Fruit fly (Drosophila melanogaster) whole organism, embryonic: ENCODE measurements around the gene Usp30.

Experiments
- Ada2b ChIP-seq: fragments of 200-800 bp; sonication (Bioruptor generic); IDR thresholded peaks from 2 replicates; pipeline ENCODE4 v1.3.6; 2022; ENCODE audit warnings: missing biosample characterization, missing genetic modification characterization
- BtbVII ChIP-seq: fragments of 200-800 bp; sonication (Bioruptor generic); optimal IDR thresholded peaks from 3 replicates; lab custom pipeline; 2017; ENCODE audit warnings: missing biosample characterization, mild to moderate bottlenecking, missing genetic modification characterization
- CG10959 ChIP-seq: fragments of 200-800 bp; sonication (Bioruptor generic); IDR thresholded peaks from 2 replicates; pipeline ENCODE4 v1.3.6; 2022; ENCODE audit warnings: missing biosample characterization, missing genetic modification characterization
- CG10979 ChIP-seq: fragments of 200-800 bp; sonication (Bioruptor generic); optimal IDR thresholded peaks from 2 replicates; lab custom pipeline; 2018; ENCODE audit warnings: missing biosample characterization, mild to moderate bottlenecking, missing genetic modification characterization, moderate library complexity
- CG11093 ChIP-seq: fragments of 200-800 bp; sonication (Bioruptor generic); IDR thresholded peaks from 3 replicates; pipeline ENCODE4 v1.3.6; 2022; ENCODE audit warnings: missing biosample characterization, missing genetic modification characterization
- CG11247 ChIP-seq: fragments of 200-800 bp; sonication (Bioruptor generic); IDR thresholded peaks from 2 replicates; pipeline ENCODE4 v1.3.6; 2022; ENCODE audit warnings: missing biosample characterization, missing genetic modification characterization
- CG12659 ChIP-seq: fragments of 200-800 bp; sonication (Bioruptor generic); optimal IDR thresholded peaks from 3 replicates; lab custom pipeline; 2017; ENCODE audit warnings: mild to moderate bottlenecking, missing biosample characterization, missing genetic modification reagents, missing genetic modification characterization
- CG14014 ChIP-seq: fragments of 200-800 bp; sonication (Bioruptor generic); IDR thresholded peaks from 2 replicates; pipeline ENCODE4 v1.3.6; 2022; ENCODE audit warnings: missing biosample characterization, missing genetic modification characterization
- CG15073 ChIP-seq: fragments of 200-800 bp; sonication (Bioruptor generic); optimal IDR thresholded peaks from 2 replicates; lab custom pipeline; 2016; ENCODE audit warnings: missing biosample characterization, missing genetic modification characterization
- CG15514 ChIP-seq: fragments of 200-800 bp; sonication (Bioruptor generic); optimal IDR thresholded peaks from 3 replicates; lab custom pipeline; 2017; ENCODE audit warnings: missing biosample characterization, missing genetic modification characterization, mild to moderate bottlenecking, moderate library complexity, missing genetic modification reagents
- CG16779 ChIP-seq: fragments of 200-800 bp; sonication (Bioruptor generic); IDR thresholded peaks from 2 replicates; pipeline ENCODE4 v1.3.6; 2022; ENCODE audit warnings: missing biosample characterization, missing genetic modification characterization
- CG16813 ChIP-seq: fragments of 200-800 bp; sonication (Bioruptor generic); IDR thresholded peaks from 3 replicates; pipeline ENCODE4 v1.3.6; 2022; ENCODE audit warnings: missing biosample characterization, missing genetic modification characterization; ENCODE audit not compliant: partially characterized antibody
- CG17568 ChIP-seq: fragments of 200-800 bp; sonication (Bioruptor generic); optimal IDR thresholded peaks from 2 replicates; lab custom pipeline; 2018; ENCODE audit warnings: missing biosample characterization, mild to moderate bottlenecking, missing genetic modification characterization, moderate library complexity
- CG18599 ChIP-seq: fragments of 200-800 bp; sonication (Bioruptor generic); optimal IDR thresholded peaks from 3 replicates; lab custom pipeline; 2017; ENCODE audit warnings: missing biosample characterization, missing genetic modification characterization, mild to moderate bottlenecking, moderate library complexity, missing genetic modification reagents
- CG2120 ChIP-seq: fragments of 200-800 bp; sonication (Bioruptor generic); optimal IDR thresholded peaks from 3 replicates; lab custom pipeline; 2016; ENCODE audit warnings: missing biosample characterization, missing genetic modification characterization
- CG30403 ChIP-seq: fragments of 200-800 bp; sonication (Bioruptor generic); optimal IDR thresholded peaks from 3 replicates; lab custom pipeline; 2016; ENCODE audit warnings: missing biosample characterization, missing genetic modification characterization
- CG31441 ChIP-seq: fragments of 200-800 bp; sonication (Bioruptor generic); IDR thresholded peaks from 2 replicates; pipeline ENCODE4 v1.3.6; 2022; ENCODE audit warnings: missing biosample characterization, missing genetic modification characterization
- CG42726 ChIP-seq: fragments of 200-800 bp; sonication (Bioruptor generic); IDR thresholded peaks from 2 replicates; pipeline ENCODE4 v1.3.6; 2022; ENCODE audit warnings: missing biosample characterization, missing genetic modification characterization; ENCODE audit not compliant: partially characterized antibody
- CG4424 ChIP-seq: fragments of 200-800 bp; sonication (Bioruptor generic); optimal IDR thresholded peaks from 3 replicates; lab custom pipeline; 2016; ENCODE audit warnings: missing biosample characterization, missing genetic modification characterization
- CG7786 ChIP-seq: fragments of 200-800 bp; sonication (Bioruptor generic); optimal IDR thresholded peaks from 2 replicates; lab custom pipeline; 2016; ENCODE audit warnings: missing biosample characterization, missing genetic modification characterization
- CG8290 ChIP-seq, 3 experiments: fragments of 200-800 bp; sonication (Bioruptor generic); optimal IDR thresholded peaks; 2 replicates each; lab custom pipeline; 2016 to 2019; ENCODE audit warnings: missing biosample characterization in 3 of 3, missing genetic modification characterization in 3 of 3, mild to moderate bottlenecking in 2 of 3, moderate library complexity in 1 of 3
- CG9932 ChIP-seq: fragments of 200-800 bp; sonication (Bioruptor generic); IDR thresholded peaks from 2 replicates; pipeline ENCODE4 v1.3.6; 2022; ENCODE audit warnings: missing biosample characterization, missing genetic modification characterization
- Chrac-16 ChIP-seq: fragments of 200-800 bp; sonication (Bioruptor generic); optimal IDR thresholded peaks from 3 replicates; lab custom pipeline; 2016; ENCODE audit warnings: missing biosample characterization, missing genetic modification characterization
- CkIIα-i1 ChIP-seq: fragments of 200-800 bp; sonication (Bioruptor generic); IDR thresholded peaks from 2 replicates; pipeline ENCODE4 v1.3.6; 2022; ENCODE audit warnings: missing biosample characterization, missing genetic modification characterization
- Fer3 ChIP-seq: fragments of 200-800 bp; sonication (Bioruptor generic); optimal IDR thresholded peaks from 2 replicates; lab custom pipeline; 2018; ENCODE audit warnings: missing biosample characterization, mild to moderate bottlenecking, missing genetic modification characterization, moderate library complexity
- HLH3B ChIP-seq: fragments of 200-800 bp; sonication (Bioruptor generic); IDR thresholded peaks from 2 replicates; pipeline ENCODE4 v1.3.6; 2022; ENCODE audit warnings: missing biosample characterization, missing genetic modification characterization
- Med ChIP-seq: fragments of 200-800 bp; sonication (Bioruptor generic); peaks from one replicate; lab custom pipeline; 2016; ENCODE audit warnings: missing biosample characterization, missing genetic modification characterization, mild to moderate bottlenecking, inconsistent platforms, moderate library complexity
- Meics ChIP-seq: fragments of 200-800 bp; sonication (Bioruptor generic); optimal IDR thresholded peaks from 2 replicates; lab custom pipeline; 2017; ENCODE audit warnings: missing biosample characterization, mild to moderate bottlenecking, missing genetic modification characterization
- Optix ChIP-seq: fragments of 200-800 bp; sonication (Bioruptor generic); IDR thresholded peaks from 3 replicates; pipeline ENCODE4 v1.3.6; 2022; ENCODE audit warnings: missing biosample characterization, missing genetic modification characterization
- Xrp1 ChIP-seq: fragments of 200-800 bp; sonication (Bioruptor generic); IDR thresholded peaks from 2 replicates; pipeline ENCODE4 v1.3.6; 2022; ENCODE audit warnings: missing biosample characterization, missing genetic modification characterization
- bcd ChIP-seq: fragments of 200-800 bp; sonication (Bioruptor generic); optimal IDR thresholded peaks from 2 replicates; lab custom pipeline; 2017; ENCODE audit warnings: missing biosample characterization, mild to moderate bottlenecking, missing genetic modification characterization
- bsh ChIP-seq, 2 experiments: fragments of 200-800 bp; sonication (Bioruptor generic); optimal IDR thresholded peaks; 2 replicates each; lab custom pipeline; 2017 to 2018; ENCODE audit warnings: mild to moderate bottlenecking in 2 of 2, missing biosample characterization in 2 of 2, missing genetic modification characterization in 2 of 2, moderate library complexity in 1 of 2
- caup ChIP-seq: fragments of 200-800 bp; sonication (Bioruptor generic); optimal IDR thresholded peaks from 3 replicates; lab custom pipeline; 2017; ENCODE audit warnings: missing biosample characterization, mild to moderate bottlenecking, missing genetic modification characterization, moderate library complexity; ENCODE audit not compliant: severe bottlenecking
- dysf ChIP-seq: fragments of 200-800 bp; sonication (Bioruptor generic); IDR thresholded peaks from 3 replicates; pipeline ENCODE4 v1.3.6; 2022; ENCODE audit warnings: missing biosample characterization, missing genetic modification characterization
- emc ChIP-seq: fragments of 200-800 bp; sonication (Bioruptor generic); optimal IDR thresholded peaks from 2 replicates; lab custom pipeline; 2016; ENCODE audit warnings: missing biosample characterization, missing genetic modification characterization
- gem ChIP-seq: fragments of 200-800 bp; sonication (Bioruptor generic); optimal IDR thresholded peaks from 2 replicates; lab custom pipeline; 2019; ENCODE audit warnings: missing biosample characterization, mild to moderate bottlenecking, missing genetic modification characterization, moderate library complexity
- grau ChIP-seq: fragments of 200-800 bp; optimal IDR thresholded peaks from 3 replicates; lab custom pipeline; 2019; ENCODE audit warnings: missing biosample characterization, mild to moderate bottlenecking, missing genetic modification characterization, moderate library complexity
- hb ChIP-seq: fragments of 200-800 bp; sonication (Bioruptor generic); IDR thresholded peaks from 3 replicates; pipeline ENCODE4 v1.3.6; 2022; ENCODE audit warnings: missing biosample characterization, missing genetic modification characterization; ENCODE audit not compliant: partially characterized antibody
- ind ChIP-seq: fragments of 200-800 bp; sonication (Bioruptor generic); optimal IDR thresholded peaks from 3 replicates; lab custom pipeline; 2016; ENCODE audit warnings: missing biosample characterization, missing genetic modification characterization
- knrl ChIP-seq: fragments of 200-800 bp; sonication (Bioruptor generic); IDR thresholded peaks from 3 replicates; pipeline ENCODE4 v1.3.6; 2022; ENCODE audit warnings: missing biosample characterization, missing genetic modification characterization; ENCODE audit not compliant: partially characterized antibody
- lab ChIP-seq: fragments of 200-800 bp; sonication (Bioruptor generic); optimal IDR thresholded peaks from 3 replicates; lab custom pipeline; 2017; ENCODE audit warnings: missing biosample characterization, missing genetic modification characterization, mild to moderate bottlenecking, moderate library complexity, missing genetic modification reagents
- lilli ChIP-seq: fragments of 200-800 bp; sonication (Bioruptor generic); optimal IDR thresholded peaks from 3 replicates; lab custom pipeline; 2016; ENCODE audit warnings: missing biosample characterization, missing genetic modification characterization
- mam ChIP-seq: fragments of 200-800 bp; sonication (Bioruptor generic); optimal IDR thresholded peaks from 3 replicates; lab custom pipeline; 2016; ENCODE audit warnings: missing biosample characterization, missing genetic modification characterization
- row ChIP-seq: fragments of 200-800 bp; sonication (Bioruptor generic); IDR thresholded peaks from 3 replicates; pipeline ENCODE4 v1.3.6; 2022; ENCODE audit warnings: missing biosample characterization, missing genetic modification characterization
- schlank ChIP-seq: fragments of 200-800 bp; sonication (Bioruptor generic); optimal IDR thresholded peaks from 2 replicates; lab custom pipeline; 2018; ENCODE audit warnings: missing biosample characterization, mild to moderate bottlenecking, missing genetic modification characterization
- seq ChIP-seq: fragments of 200-800 bp; sonication (Bioruptor generic); IDR thresholded peaks from 2 replicates; pipeline ENCODE4 v1.3.6; 2022; ENCODE audit warnings: missing biosample characterization, missing genetic modification characterization
- sisA ChIP-seq: fragments of 200-800 bp; sonication (Bioruptor generic); IDR thresholded peaks from 2 replicates; pipeline ENCODE4 v1.3.6; 2022; ENCODE audit warnings: missing biosample characterization, missing genetic modification characterization
- tll ChIP-seq, 2 experiments: fragments of 200-800 bp in 1 of 2; fragments of >200 bp in 1 of 2; sonication (Bioruptor generic) in 1 of 2; optimal IDR thresholded peaks; 2 replicates each; lab custom pipeline; 2017 to 2019; ENCODE audit warnings: missing biosample characterization in 2 of 2, missing genetic modification characterization in 2 of 2, mild to moderate bottlenecking in 1 of 2, moderate library complexity in 1 of 2
- unpg ChIP-seq: fragments of 200-800 bp; sonication (Bioruptor generic); optimal IDR thresholded peaks from 3 replicates; lab custom pipeline; 2018; ENCODE audit warnings: missing biosample characterization, mild to moderate bottlenecking, missing genetic modification characterization, moderate library complexity

Usp30 gene

dm6 chrX:5923124-5923523 lies 43.5 kb upstream of the Usp30 start (continued):
- peak; percentile 53 for TF ChIP-seq mam (GFP tag; lab: Kevin White, UChicago)
- peak; percentile 35 for TF ChIP-seq unpg (GFP tag; lab: Kevin White, UChicago)
- 0 out of 3 replicates have a peak, but pooled peaks have one; percentile 21 for TF ChIP-seq Optix
- peak; percentile 33; the same call in 1 of the 3 replicates for TF ChIP-seq CG16813
- TF ChIP-seq HLH3B = peak; percentile 42; the same call in 1 of the 2 replicates
- TF ChIP-seq gem (tag; lab: Kevin White, UChicago) = peak; percentile 55
- TF ChIP-seq Ada2b (GFP tag; lab: Robert Waterston, UW) = peak; percentile 42
- TF ChIP-seq sisA = peak; percentile 55
- peak; percentile 39 for TF ChIP-seq CG18599 (GFP tag; lab: Kevin White, UChicago)
- peak; percentile 8 for TF ChIP-seq CG7786 (GFP tag; lab: Kevin White, UChicago)
- peak; percentile 13 for TF ChIP-seq caup
- peak; percentile 9 for TF ChIP-seq grau (tag; lab: Kevin White, UChicago)
- peak; percentile 17 for TF ChIP-seq CG4424 (GFP tag; lab: Kevin White, UChicago)
- no peak for TF ChIP-seq schlank (tag; lab: Kevin White, UChicago)
- no peak for TF ChIP-seq CG11093 (GFP tag; lab: Robert Waterston, UW)
- no peak for TF ChIP-seq Meics (GFP tag; lab: Kevin White, UChicago)
- no peak for TF ChIP-seq tll (GFP tag; optimal IDR thresholded peaks at IDR 0.05; lab: Kevin White, UChicago)
- TF ChIP-seq CG31441 = 0 out of 2 replicates have a peak, but pooled peaks have one; percentile 28
- TF ChIP-seq CG8290 (GFP tag; optimal IDR thresholded peaks at IDR 0.05; lab: Kevin White, UChicago) = no peak
- peak in 1 of 2 experiments; percentile 29 for TF ChIP-seq CG8290 (tag; optimal IDR thresholded peaks at IDR 0.05; lab: Kevin White, UChicago)
- no peak for TF ChIP-seq CkIIα-i1 (GFP tag; lab: Robert Waterston, UW)
- TF ChIP-seq row = peak; percentile 61; the same call in 2 of the 3 replicates
- TF ChIP-seq CG2120 (GFP tag; lab: Kevin White, UChicago) = peak; percentile 37
- TF ChIP-seq CG42726 (GFP tag; lab: Robert Waterston, UW) = no peak
- TF ChIP-seq CG10979 (tag; lab: Kevin White, UChicago) = peak; percentile 10
- peak; percentile 34 for TF ChIP-seq CG30403 (GFP tag; lab: Kevin White, UChicago)
- TF ChIP-seq bcd (GFP tag; lab: Kevin White, UChicago) = no peak
- TF ChIP-seq seq (GFP tag; lab: Robert Waterston, UW) = no peak
- TF ChIP-seq CG11247 (GFP tag; lab: Robert Waterston, UW) = no peak
- no peak for TF ChIP-seq BtbVII (GFP tag; lab: Kevin White, UChicago)
- no peak for TF ChIP-seq CG12659
- TF ChIP-seq lab (GFP tag; lab: Kevin White, UChicago) = peak; percentile 27
- peak; percentile 45; the same call in 1 of the 2 replicates for TF ChIP-seq CG14014 (GFP tag; lab: Robert Waterston, UW)
- TF ChIP-seq CG15073 (GFP tag; lab: Kevin White, UChicago) = no peak
- peak; percentile 24; the same call in 1 of the 2 replicates for TF ChIP-seq CG9932 (GFP tag; lab: Robert Waterston, UW)
- TF ChIP-seq CG10959 (GFP tag; lab: Robert Waterston, UW) = 0 out of 2 replicates have a peak, but pooled peaks have one; percentile 10
- TF ChIP-seq Med = peak; percentile 83
- TF ChIP-seq emc (GFP tag; lab: Kevin White, UChicago) = no peak
- no peak for TF ChIP-seq CG15514 (GFP tag; lab: Kevin White, UChicago)
- TF ChIP-seq Chrac-16 (GFP tag; lab: Kevin White, UChicago) = no peak
- TF ChIP-seq lilli (GFP tag; lab: Kevin White, UChicago) = peak; percentile 42
- 0 out of 3 replicates have a peak, but pooled peaks have one; percentile 10 for TF ChIP-seq dysf (GFP tag; lab: Robert Waterston, UW)
- TF ChIP-seq bsh (GFP tag; optimal IDR thresholded peaks at IDR 0.05; lab: Kevin White, UChicago) = peak in 1 of 2 experiments; percentile 29
- TF ChIP-seq ind (GFP tag; lab: Kevin White, UChicago) = peak; percentile 16
- no peak for TF ChIP-seq knrl (GFP tag; lab: Robert Waterston, UW)
- TF ChIP-seq Xrp1 (GFP tag; lab: Robert Waterston, UW) = peak; percentile 46; the same call in 1 of the 2 replicates
- TF ChIP-seq Fer3 (tag; lab: Kevin White, UChicago) = peak; percentile 8
- peak; percentile 44; the same call in 1 of the 3 replicates for TF ChIP-seq hb (GFP tag; lab: Robert Waterston, UW)
- TF ChIP-seq CG16779 (GFP tag; lab: Robert Waterston, UW) = peak; percentile 17; the same call in 1 of the 2 replicates
- TF ChIP-seq CG17568 (GFP tag; lab: Kevin White, UChicago) = no peak
